Fruit fly (Drosophila melanogaster) whole organism, prepupa: Measurements from ENCODE around the gene Rhau.

Experiments used
- Blimp-1 ChIP-seq: fragments of 200-800 bp; sonication (Bioruptor generic); optimal IDR thresholded peaks from 3 replicates; lab custom pipeline; 2017; ENCODE audit warnings: missing biosample characterization, missing genetic modification characterization, mild to moderate bottlenecking, moderate library complexity, missing genetic modification reagents
- CG10669 ChIP-seq: fragments of 200-800 bp; sonication (Bioruptor generic); optimal IDR thresholded peaks from 3 replicates; lab custom pipeline; 2018; ENCODE audit warnings: missing biosample characterization, mild to moderate bottlenecking, missing genetic modification characterization, moderate library complexity
- CG11294 ChIP-seq: fragments of 200-800 bp; sonication (Bioruptor generic); IDR thresholded peaks from 2 replicates; pipeline ENCODE4 v1.3.6; 2022; ENCODE audit warnings: missing biosample characterization, missing genetic modification characterization
- CG11902 ChIP-seq: fragments of 200-800 bp; sonication (Bioruptor generic); optimal IDR thresholded peaks from 3 replicates; lab custom pipeline; 2016; ENCODE audit warnings: missing biosample characterization, missing genetic modification characterization
- CG15336 ChIP-seq: fragments of 200-800 bp; sonication (Bioruptor generic); IDR thresholded peaks from 2 replicates; pipeline ENCODE4 v1.3.6; 2022; ENCODE audit warnings: missing biosample characterization, missing genetic modification characterization
- CG1621 ChIP-seq: fragments of 200-800 bp; sonication (Bioruptor generic); optimal IDR thresholded peaks from 3 replicates; lab custom pipeline; 2018; ENCODE audit warnings: missing biosample characterization, mild to moderate bottlenecking, missing genetic modification characterization
- CG16779 ChIP-seq: fragments of 200-800 bp; sonication (Bioruptor generic); optimal IDR thresholded peaks from 3 replicates; lab custom pipeline; 2017; ENCODE audit warnings: missing biosample characterization, mild to moderate bottlenecking, missing genetic modification characterization
- CG3032 ChIP-seq: fragments of 200-800 bp; optimal IDR thresholded peaks from 2 replicates; lab custom pipeline; 2019; ENCODE audit warnings: missing biosample characterization, mild to moderate bottlenecking, missing genetic modification characterization, moderate library complexity
- CG31627 ChIP-seq: fragments of 200-800 bp; sonication (Bioruptor generic); optimal IDR thresholded peaks from 3 replicates; lab custom pipeline; 2016; ENCODE audit warnings: missing biosample characterization, missing genetic modification characterization
- CG32006 ChIP-seq: fragments of 200-800 bp; sonication (Bioruptor generic); optimal IDR thresholded peaks from 3 replicates; lab custom pipeline; 2017; ENCODE audit warnings: missing biosample characterization, mild to moderate bottlenecking, missing genetic modification characterization
- CG34406 ChIP-seq: fragments of 200-800 bp; sonication (Bioruptor generic); optimal IDR thresholded peaks from 3 replicates; lab custom pipeline; 2016; ENCODE audit warnings: missing biosample characterization, missing genetic modification characterization
- CG3919 ChIP-seq: fragments of 200-800 bp; sonication (Bioruptor generic); optimal IDR thresholded peaks from 3 replicates; lab custom pipeline; 2016; ENCODE audit warnings: missing biosample characterization, missing genetic modification characterization
- CG4318 ChIP-seq: fragments of 200-800 bp; sonication (Bioruptor generic); optimal IDR thresholded peaks from 3 replicates; lab custom pipeline; 2017; ENCODE audit warnings: missing biosample characterization, mild to moderate bottlenecking, missing genetic modification characterization
- CG6163 ChIP-seq: fragments of 200-800 bp; sonication (Bioruptor generic); IDR thresholded peaks from 3 replicates; pipeline ENCODE4 v1.3.6; 2022; ENCODE audit warnings: missing biosample characterization, missing genetic modification characterization
- CG6276 ChIP-seq: fragments of 200-800 bp; sonication (Bioruptor generic); optimal IDR thresholded peaks from 2 replicates; lab custom pipeline; 2017; ENCODE audit warnings: missing biosample characterization, mild to moderate bottlenecking, missing genetic modification characterization
- CG6808 ChIP-seq: fragments of 200-800 bp; sonication (Bioruptor generic); optimal IDR thresholded peaks from 3 replicates; lab custom pipeline; 2017; ENCODE audit warnings: missing biosample characterization, missing genetic modification characterization, mild to moderate bottlenecking, moderate library complexity, missing genetic modification reagents
- CG6854 ChIP-seq: fragments of 200-800 bp; sonication (Bioruptor generic); optimal IDR thresholded peaks from 2 replicates; lab custom pipeline; 2017; ENCODE audit warnings: missing biosample characterization, mild to moderate bottlenecking, missing genetic modification characterization
- CG7368 ChIP-seq: fragments of 200-800 bp; sonication (Bioruptor generic); optimal IDR thresholded peaks from 3 replicates; lab custom pipeline; 2016; ENCODE audit warnings: missing biosample characterization, missing genetic modification characterization
- CG8632 ChIP-seq: fragments of 200-800 bp; sonication (Bioruptor generic); optimal IDR thresholded peaks from 3 replicates; lab custom pipeline; 2016; ENCODE audit warnings: missing biosample characterization, missing genetic modification characterization
- Eip75B ChIP-seq: fragments of 200-800 bp; sonication (Bioruptor generic); optimal IDR thresholded peaks from 3 replicates; lab custom pipeline; 2016; ENCODE audit warnings: missing biosample characterization, missing genetic modification characterization
- Eip93F ChIP-seq: fragments of 200-800 bp; sonication (Bioruptor generic); optimal IDR thresholded peaks from 2 replicates; lab custom pipeline; 2016; ENCODE audit warnings: missing biosample characterization, mild to moderate bottlenecking, missing genetic modification characterization
- Ets21C ChIP-seq: fragments of 200-800 bp; sonication (Bioruptor generic); optimal IDR thresholded peaks from 3 replicates; lab custom pipeline; 2016; ENCODE audit warnings: missing biosample characterization, missing genetic modification characterization
- Hr38 ChIP-seq: sonication (Bioruptor generic); optimal IDR thresholded peaks from 2 replicates; lab custom pipeline; 2016; ENCODE audit warnings: missing biosample characterization, missing genetic modification characterization
- Met ChIP-seq: fragments of 200-800 bp; sonication (Bioruptor generic); optimal IDR thresholded peaks from 3 replicates; lab custom pipeline; 2016; ENCODE audit warnings: missing biosample characterization, missing genetic modification characterization
- Sox102F ChIP-seq: fragments of 200-800 bp; sonication (Bioruptor generic); optimal IDR thresholded peaks from 2 replicates; lab custom pipeline; 2016; ENCODE audit warnings: missing biosample characterization, mild to moderate bottlenecking, missing genetic modification characterization
- Sox14 ChIP-seq: fragments of 200-800 bp; sonication (Bioruptor generic); optimal IDR thresholded peaks from 3 replicates; lab custom pipeline; 2016; ENCODE audit warnings: missing biosample characterization, missing genetic modification characterization
- Sox15 ChIP-seq: fragments of 200-800 bp; sonication (Bioruptor generic); optimal IDR thresholded peaks from 3 replicates; lab custom pipeline; 2016; ENCODE audit warnings: missing biosample characterization, missing genetic modification characterization
- achi ChIP-seq: fragments of 200-800 bp; sonication (Bioruptor generic); optimal IDR thresholded peaks from 3 replicates; lab custom pipeline; 2016; ENCODE audit warnings: missing biosample characterization, missing genetic modification characterization
- acj6 ChIP-seq: fragments of 200-800 bp; sonication (Bioruptor generic); optimal IDR thresholded peaks from 3 replicates; lab custom pipeline; 2016; ENCODE audit warnings: missing biosample characterization, missing genetic modification characterization
- cyc ChIP-seq: fragments of 200-800 bp; sonication (Bioruptor generic); optimal IDR thresholded peaks from 3 replicates; lab custom pipeline; 2016; ENCODE audit warnings: missing biosample characterization, missing genetic modification characterization
- dsx ChIP-seq: fragments of 200-800 bp; optimal IDR thresholded peaks from 3 replicates; lab custom pipeline; 2019; ENCODE audit warnings: missing biosample characterization, mild to moderate bottlenecking, missing genetic modification characterization, moderate library complexity; ENCODE audit not compliant: poor library complexity, severe bottlenecking
- eg ChIP-seq: fragments of 200-800 bp; sonication (Bioruptor generic); IDR thresholded peaks from 3 replicates; pipeline ENCODE4 v1.3.6; 2022; ENCODE audit warnings: missing biosample characterization, missing genetic modification characterization
- esn ChIP-seq: fragments of 200-800 bp; sonication (Bioruptor generic); optimal IDR thresholded peaks from 2 replicates; lab custom pipeline; 2016; ENCODE audit warnings: missing biosample characterization, mild to moderate bottlenecking, missing genetic modification characterization, moderate library complexity
- fd85E ChIP-seq: fragments of 200-800 bp; sonication (Bioruptor generic); optimal IDR thresholded peaks from 3 replicates; lab custom pipeline; 2016; ENCODE audit warnings: missing biosample characterization, missing genetic modification characterization
- lz ChIP-seq: fragments of 200-800 bp; sonication (Bioruptor generic); optimal IDR thresholded peaks from 3 replicates; lab custom pipeline; 2016; ENCODE audit warnings: missing biosample characterization, missing genetic modification characterization
- net ChIP-seq: fragments of 200-800 bp; sonication (Bioruptor generic); optimal IDR thresholded peaks from 3 replicates; lab custom pipeline; 2016; ENCODE audit warnings: missing biosample characterization, missing genetic modification characterization
- salr ChIP-seq, 2 experiments: fragments of 200-800 bp; sonication (Bioruptor generic); optimal IDR thresholded peaks; 3 replicates each; lab custom pipeline; 2016 to 2018; ENCODE audit warnings: missing biosample characterization in 2 of 2, missing genetic modification characterization in 2 of 2, mild to moderate bottlenecking in 1 of 2
- ss ChIP-seq, 2 experiments: fragments of 200-800 bp; sonication (Bioruptor generic); optimal IDR thresholded peaks; 2 replicates in 1 of 2; 3 replicates in 1 of 2; lab custom pipeline; 2017 to 2018; ENCODE audit warnings: mild to moderate bottlenecking in 2 of 2, missing biosample characterization in 2 of 2, missing genetic modification characterization in 2 of 2, moderate library complexity in 1 of 2
- svp ChIP-seq: fragments of 200-800 bp; sonication (Bioruptor generic); peaks from one replicate; lab custom pipeline; 2016; ENCODE audit warnings: missing biosample characterization, missing genetic modification characterization
- topi ChIP-seq: fragments of 200-800 bp; sonication (Bioruptor generic); optimal IDR thresholded peaks from 3 replicates; lab custom pipeline; 2016; ENCODE audit warnings: missing biosample characterization, missing genetic modification characterization
- vri ChIP-seq: fragments of 200-800 bp; sonication (Bioruptor generic); optimal IDR thresholded peaks from 3 replicates; lab custom pipeline; 2016; ENCODE audit warnings: missing biosample characterization, mild to moderate bottlenecking, missing genetic modification characterization

Gene Rhau

DNA sequence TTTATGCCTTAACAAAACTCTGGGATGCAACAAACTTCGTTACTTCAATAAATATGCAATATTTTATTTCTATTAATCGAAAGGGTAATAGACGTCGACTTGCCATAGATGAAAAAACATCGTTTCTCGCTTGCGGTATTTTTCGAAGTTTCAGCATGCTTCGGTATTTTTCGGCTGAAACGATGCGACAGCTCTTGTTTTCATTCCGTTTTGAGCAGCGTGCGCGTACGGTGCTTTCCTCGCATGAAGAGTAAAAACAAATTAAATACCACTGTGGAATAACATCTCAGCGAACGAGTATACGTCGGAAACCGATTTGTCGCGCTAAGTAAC lies 39.7 kb upstream of the Rhau start, which contains the start of gene CG9328 (continued):
- peak in 1 of 2 experiments; percentile 13 for TF ChIP-seq salr (GFP tag; optimal IDR thresholded peaks at IDR 0.05; lab: Kevin White, UChicago)
- TF ChIP-seq cyc = peak; percentile 42
- no peak for TF ChIP-seq Hr38 (GFP tag; lab: Kevin White, UChicago)
- TF ChIP-seq CG34406 (GFP tag; lab: Kevin White, UChicago) = peak; percentile 31

DNA sequence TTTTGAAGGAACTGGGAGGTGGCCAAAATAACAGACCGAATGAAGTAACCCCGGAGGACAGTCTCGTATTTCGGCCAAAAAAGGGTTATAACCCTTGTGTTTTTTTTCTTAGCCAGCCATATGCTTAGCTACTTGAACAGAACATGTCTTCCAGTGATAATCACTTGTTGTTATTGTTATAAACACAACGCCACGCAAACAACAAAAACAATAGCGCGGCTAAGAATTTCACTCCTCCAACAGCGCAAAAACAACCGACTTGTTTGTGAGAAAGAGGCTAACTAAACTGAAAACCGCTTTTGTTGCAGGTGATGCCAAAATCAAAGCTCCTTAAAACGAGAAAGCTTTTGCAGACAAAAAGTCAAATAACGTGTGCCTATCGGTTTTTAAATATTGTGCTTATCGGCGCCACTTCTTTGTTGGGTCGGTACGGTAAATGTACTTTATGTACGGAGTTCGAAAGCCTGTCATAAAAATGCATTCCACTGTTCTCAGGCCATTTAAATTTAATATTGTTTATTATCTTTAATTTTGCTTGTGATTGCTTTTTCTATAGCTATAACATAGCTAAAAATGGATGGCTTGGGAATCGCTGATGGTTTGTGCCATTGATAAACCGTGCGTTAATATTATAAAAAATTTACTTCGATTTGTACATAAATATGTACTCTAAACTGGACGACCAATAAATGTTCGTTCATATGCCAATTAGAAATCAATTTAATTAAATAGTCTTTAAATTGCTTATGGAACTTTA lies 39.2 kb upstream of the Rhau start, which contains the start of gene vari:
vari (minus strand) TSS at position 285 of the 757 bp plus-strand sequence.
- TF ChIP-seq CG6163 = peak; percentile 60; the same call in 2 of the 3 replicates
- TF ChIP-seq ss (GFP tag; optimal IDR thresholded peaks at IDR 0.05; lab: Kevin White, UChicago) = peak in 1 of 2 experiments; percentile 5
- peak; percentile 27; the same call in 1 of the 2 replicates for TF ChIP-seq CG15336 (GFP tag; lab: Robert Waterston, UW)
- TF ChIP-seq acj6 = no peak
- TF ChIP-seq Sox14 (GFP tag; lab: Kevin White, UChicago) = no peak
- no peak for TF ChIP-seq CG7368
- no peak for TF ChIP-seq cyc
- no peak for TF ChIP-seq Ets21C
- no peak for TF ChIP-seq CG8632 (GFP tag; lab: Kevin White, UChicago)
- no peak for TF ChIP-seq Sox102F (GFP tag; lab: Kevin White, UChicago)
- no peak for TF ChIP-seq eg
- TF ChIP-seq CG1621 (tag; lab: Kevin White, UChicago) = no peak
- no peak for TF ChIP-seq svp (GFP tag; lab: Kevin White, UChicago)
- no peak for TF ChIP-seq CG32006 (GFP tag; lab: Kevin White, UChicago)
- peak; percentile 18 for TF ChIP-seq vri (GFP tag; lab: Kevin White, UChicago)
- no peak for TF ChIP-seq fd85E (GFP tag; lab: Kevin White, UChicago)
- no peak for TF ChIP-seq CG3919 (GFP tag; lab: Kevin White, UChicago)
- peak; percentile 18 for TF ChIP-seq CG6854
- TF ChIP-seq CG16779 (tag; lab: Kevin White, UChicago) = no peak
- no peak for TF ChIP-seq Eip93F (GFP tag; lab: Kevin White, UChicago)
- TF ChIP-seq lz (GFP tag; lab: Kevin White, UChicago) = no peak
- no peak for TF ChIP-seq Eip75B (GFP tag; lab: Kevin White, UChicago)
- TF ChIP-seq CG4318 (GFP tag; lab: Kevin White, UChicago) = no peak
- TF ChIP-seq achi (GFP tag; lab: Kevin White, UChicago) = peak; percentile 46

DNA sequence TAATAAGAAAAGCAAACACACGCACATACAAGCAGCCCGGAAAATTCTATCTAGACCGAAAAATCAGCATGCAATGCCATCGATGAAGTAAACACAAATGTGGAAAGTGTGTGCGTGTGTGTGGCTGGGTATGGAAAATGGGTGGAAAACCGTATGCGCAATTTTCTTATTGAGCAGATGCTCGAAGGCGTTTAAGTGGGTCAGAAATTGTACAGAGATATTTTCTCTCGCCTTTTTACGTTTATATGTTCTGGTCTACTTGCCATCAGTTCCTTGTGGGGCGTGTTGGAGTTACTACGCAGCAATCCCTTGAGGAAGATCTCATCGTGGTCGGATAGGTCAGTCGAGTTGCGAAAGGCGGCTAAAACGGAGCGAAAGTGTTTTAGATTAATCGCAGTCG lies 38.0 kb upstream of the Rhau start:
- no peak for TF ChIP-seq CG3032
- TF ChIP-seq Hr38 (GFP tag; lab: Kevin White, UChicago) = no peak
- no peak for TF ChIP-seq fd85E (GFP tag; lab: Kevin White, UChicago)
- no peak for TF ChIP-seq CG4318 (GFP tag; lab: Kevin White, UChicago)
- no peak for TF ChIP-seq acj6
- no peak for TF ChIP-seq CG10669 (GFP tag; lab: Kevin White, UChicago)

DNA sequence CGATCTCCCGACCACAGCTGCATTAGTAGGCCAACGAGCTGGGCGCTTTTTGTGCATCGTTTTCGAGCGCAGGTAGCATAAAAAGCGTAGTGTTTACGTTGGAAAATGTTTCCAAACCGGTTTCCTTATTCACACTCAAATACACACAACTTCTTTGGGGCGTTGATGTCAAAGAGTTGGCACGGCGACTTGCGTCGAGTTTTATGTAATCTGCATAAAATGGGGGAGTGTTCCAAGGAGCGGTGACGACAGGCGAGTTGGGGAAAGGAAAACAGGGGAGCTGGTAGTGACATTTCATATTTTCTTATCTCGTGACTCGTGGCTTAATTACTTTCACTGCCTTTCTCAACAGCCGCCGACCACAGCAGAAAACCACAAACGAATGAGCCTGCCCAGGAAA lies 36.9 kb upstream of the Rhau start:
- TF ChIP-seq Blimp-1 (GFP tag; lab: Kevin White, UChicago) (peak; percentile 10), eg (peak; percentile 35; the same call in 1 of the 3 replicates), CG6854 (peak; percentile 53), CG6276 (GFP tag; lab: Kevin White, UChicago) (peak; percentile 11), Met (GFP tag; lab: Kevin White, UChicago) (no peak), acj6 (no peak)
- TF ChIP-seq, all 60 proteins: peak for 4

DNA sequence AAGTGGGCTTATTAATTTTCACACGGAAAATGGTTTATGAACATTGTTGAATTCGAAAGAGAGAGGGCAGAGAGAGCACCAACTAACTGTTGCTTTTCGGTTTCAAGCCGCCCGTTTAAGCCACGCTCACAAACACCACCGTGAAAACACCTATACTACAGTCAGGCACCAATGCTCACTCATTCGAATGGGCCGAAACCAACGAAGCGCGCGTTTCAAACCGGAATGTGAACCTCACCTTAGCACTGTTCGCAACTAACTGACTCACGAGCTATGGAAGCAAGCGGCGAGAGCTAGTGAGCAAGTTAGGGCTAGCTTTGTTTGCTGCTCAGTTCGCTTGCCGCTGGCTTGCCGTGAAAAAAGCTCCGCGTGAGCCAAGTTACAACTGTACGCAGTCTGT lies 36.1 kb upstream of the Rhau start:
- TF ChIP-seq Sox15 (GFP tag; lab: Kevin White, UChicago) (no peak), esn (peak; percentile 29), CG1621 (tag; lab: Kevin White, UChicago) (peak; percentile 1), CG6808 (GFP tag; lab: Kevin White, UChicago) (peak; percentile 26), eg (peak; percentile 45; the same call in 1 of the 3 replicates), Met (GFP tag; lab: Kevin White, UChicago) (peak; percentile 15), dsx (peak; percentile 52), CG15336 (GFP tag; lab: Robert Waterston, UW) (no peak), Eip75B (GFP tag; lab: Kevin White, UChicago) (peak; percentile 3), fd85E (GFP tag; lab: Kevin White, UChicago) (no peak), ss (GFP tag; optimal IDR thresholded peaks at IDR 0.05; lab: Kevin White, UChicago) (peak; percentile 10 to 37), Sox102F (GFP tag; lab: Kevin White, UChicago) (peak; percentile 45), CG11294 (GFP tag; lab: Robert Waterston, UW) (no peak), CG31627 (GFP tag; lab: Kevin White, UChicago) (no peak), topi (peak; percentile 30), CG11902 (no peak), Sox14 (GFP tag; lab: Kevin White, UChicago) (peak; percentile 2), net (GFP tag; lab: Kevin White, UChicago) (no peak), CG34406 (GFP tag; lab: Kevin White, UChicago) (no peak), CG3032 (peak; percentile 12)
